Worm (Caenorhabditis elegans): Measurements from ENCODE around the gene pigb-1.

- TF ChIP-seq ref-1 (GFP tag; conservative IDR thresholded peaks at IDR 0.05) (no peak), klf-2 (GFP tag; conservative IDR thresholded peaks at IDR 0.05) (no peak), flt-1 (GFP tag; IDR thresholded peaks at IDR 0.05) (no peak)
Measured at ce11 chrII:4953289-4953688, 39.6 kb downstream of the pigb-1 start, which contains the start of gene ndx-3.
